Worm (Caenorhabditis elegans) whole organism, midembryonic: ENCODE measurements around the gene C36B7.3.

Experiments used
- T22C8.4 ChIP-seq: fragments of 200-800 bp; sonication (Bioruptor generic); IDR thresholded peaks from 2 replicates; pipeline ENCODE4 v1.3.6; 2022; ENCODE audit warnings: missing genetic modification characterization, missing compliant biosample characterization
- cog-1 ChIP-seq: sonication (generic microtip); optimal IDR thresholded peaks from 2 replicates; lab custom pipeline; 2016; ENCODE audit warnings: missing genetic modification characterization, missing compliant biosample characterization
- flt-1 ChIP-seq: fragments of 200-800 bp; sonication (Bioruptor generic); IDR thresholded peaks from 2 replicates; pipeline ENCODE4 v1.3.6; 2022; ENCODE audit warnings: missing genetic modification characterization, missing compliant biosample characterization
- klf-2 ChIP-seq: fragments of 200-800 bp; sonication (Bioruptor generic); conservative IDR thresholded peaks from 2 replicates; pipeline ENCODE4 v1.3.6; 2022; ENCODE audit warnings: missing genetic modification reagents, missing genetic modification characterization, missing compliant biosample characterization
- med-1 ChIP-seq: sonication (generic microtip); optimal IDR thresholded peaks from 2 replicates; lab custom pipeline; 2017; ENCODE audit warnings: missing genetic modification characterization, mild to moderate bottlenecking, missing compliant biosample characterization, antibody characterized with exemption, missing genetic modification reagents; ENCODE audit not compliant: insufficient read depth
- ref-1 ChIP-seq: fragments of 200-800 bp; sonication (Bioruptor generic); conservative IDR thresholded peaks from 2 replicates; pipeline ENCODE4 v1.3.6; 2022; ENCODE audit warnings: missing genetic modification reagents, missing genetic modification characterization, missing compliant biosample characterization
- tab-1 ChIP-seq: fragments of 200-800 bp; sonication (Bioruptor generic); IDR thresholded peaks from 2 replicates; pipeline ENCODE4 v1.3.6; 2022; ENCODE audit warnings: missing genetic modification characterization, missing compliant biosample characterization
- ztf-23 ChIP-seq: fragments of 200-800 bp; sonication (Bioruptor generic); IDR thresholded peaks from 2 replicates; pipeline ENCODE4 v1.3.6; 2022; ENCODE audit warnings: missing genetic modification reagents, missing genetic modification characterization, missing compliant biosample characterization
- ztf-29 ChIP-seq: fragments of 200-800 bp; sonication (Bioruptor generic); IDR thresholded peaks from 2 replicates; pipeline ENCODE4 v1.3.6; 2022; ENCODE audit warnings: missing genetic modification reagents, missing genetic modification characterization, missing compliant biosample characterization

C36B7.3 gene

DNA sequence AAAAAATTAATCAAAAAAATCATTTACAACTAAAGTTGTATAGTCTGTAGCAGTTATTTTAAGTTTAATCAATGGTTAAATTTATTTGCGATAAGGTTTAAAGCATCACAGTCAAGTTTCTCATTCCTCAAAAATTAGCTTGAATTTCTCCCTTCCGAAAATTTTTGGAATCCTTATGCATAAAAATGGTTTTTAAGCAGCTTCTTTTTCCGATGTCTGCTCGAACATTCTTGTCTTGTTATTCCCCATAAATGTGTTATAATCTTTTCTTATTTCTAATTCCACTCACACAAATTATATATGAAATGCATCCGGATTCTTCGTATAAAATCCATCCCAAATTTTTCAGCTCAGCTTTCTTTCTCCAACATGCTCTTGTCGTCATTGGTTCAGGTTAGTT lies at the start of gene C36B7.3:
Gene C36B7.3, plus strand, starts transcription at position 301 of the 400 bp plus-strand sequence.
- no peak for TF ChIP-seq ztf-29 (GFP tag; lab: Robert Waterston, UW)
- TF ChIP-seq tab-1 = no peak
- no peak for TF ChIP-seq klf-2 (GFP tag; lab: Robert Waterston, UW)
- TF ChIP-seq flt-1 = no peak
- TF ChIP-seq cog-1 (tag; lab: Kevin White, UChicago) = no peak
- TF ChIP-seq ref-1 (GFP tag; lab: Robert Waterston, UW) = no peak
- TF ChIP-seq ztf-23 (GFP tag; lab: Robert Waterston, UW) = no peak
- TF ChIP-seq med-1 (GFP tag; lab: Kevin White, UChicago) = no peak
- TF ChIP-seq T22C8.4 (GFP tag; lab: Robert Waterston, UW) = no peak

DNA sequence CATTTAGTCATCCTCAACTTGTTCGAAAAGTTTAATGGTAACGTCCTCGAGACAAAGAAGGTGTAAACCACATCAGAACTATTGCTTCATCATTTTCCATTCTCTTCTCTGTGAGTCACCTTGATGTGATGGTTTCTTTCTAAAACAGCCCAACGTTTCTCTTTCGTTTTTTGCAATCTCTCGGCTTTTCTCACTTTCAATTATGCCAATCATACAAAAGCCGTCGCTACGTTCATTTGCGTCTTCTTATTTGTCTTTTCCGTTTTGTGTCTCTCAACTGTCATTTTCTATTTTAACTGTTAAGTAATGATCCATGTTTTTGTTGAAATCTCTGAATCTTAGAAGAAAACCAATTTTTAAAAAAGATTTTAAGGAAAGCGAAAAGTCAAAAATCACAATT lies 44.2 kb upstream of the C36B7.3 start, which contains the start of gene B0403.5:
Gene B0403.5, plus strand, starts transcription at position 368 of the 400 bp plus-strand sequence.
- no peak for TF ChIP-seq flt-1
- no peak for TF ChIP-seq ztf-29 (GFP tag; lab: Robert Waterston, UW)
- no peak for TF ChIP-seq ztf-23 (GFP tag; lab: Robert Waterston, UW)
- no peak for TF ChIP-seq med-1 (GFP tag; lab: Kevin White, UChicago)
- TF ChIP-seq ref-1 (GFP tag; lab: Robert Waterston, UW) = no peak
- no peak for TF ChIP-seq tab-1
- TF ChIP-seq T22C8.4 (GFP tag; lab: Robert Waterston, UW) = no peak
- TF ChIP-seq klf-2 (GFP tag; lab: Robert Waterston, UW) = no peak
- TF ChIP-seq cog-1 (tag; lab: Kevin White, UChicago) = no peak

DNA sequence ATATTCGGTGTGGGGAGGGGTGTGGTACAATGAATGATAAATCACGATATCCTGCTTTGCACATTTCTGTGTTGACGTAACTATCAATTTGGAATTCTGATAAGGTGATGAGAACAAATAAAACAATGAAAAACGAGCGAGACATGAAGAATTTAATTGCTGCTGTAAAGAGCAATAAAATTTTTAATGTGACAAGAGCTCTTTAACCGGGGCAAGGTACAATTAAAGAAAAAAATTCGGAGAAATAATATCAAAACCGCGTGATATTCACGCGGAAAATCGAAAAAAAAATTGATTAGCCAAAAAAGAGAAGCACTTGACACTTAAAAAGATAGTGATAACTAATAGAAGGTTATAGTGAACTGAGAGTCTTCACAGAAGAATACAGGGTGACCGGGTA lies 40.3 kb upstream of the C36B7.3 start:
- TF ChIP-seq tab-1 (no peak), klf-2 (GFP tag; lab: Robert Waterston, UW) (no peak), ztf-23 (GFP tag; lab: Robert Waterston, UW) (no peak), flt-1 (no peak), T22C8.4 (GFP tag; lab: Robert Waterston, UW) (no peak), ref-1 (GFP tag; lab: Robert Waterston, UW) (no peak), cog-1 (tag; lab: Kevin White, UChicago) (no peak), med-1 (GFP tag; lab: Kevin White, UChicago) (no peak), ztf-29 (GFP tag; lab: Robert Waterston, UW) (no peak)

DNA sequence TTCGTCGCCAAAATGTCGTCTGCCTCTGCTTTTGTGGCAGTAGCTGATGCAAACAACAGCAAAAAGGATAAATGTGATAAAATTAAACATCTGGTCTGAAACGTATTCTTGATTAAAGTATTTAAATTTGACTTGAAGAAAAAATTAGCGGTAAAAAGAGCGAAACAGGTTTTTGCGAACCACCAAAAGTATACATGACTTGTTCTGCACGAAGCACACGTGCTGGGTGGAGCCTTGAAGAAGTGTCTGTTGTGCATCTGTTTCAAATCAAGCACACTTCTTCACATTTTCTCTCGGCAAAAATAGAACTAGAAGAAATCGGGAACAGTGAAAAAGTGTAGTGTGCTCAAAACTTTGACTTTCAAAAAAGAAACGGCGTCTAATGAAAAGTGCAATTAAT lies 38.3 kb upstream of the C36B7.3 start, which contains the start of gene B0403.3:
Gene B0403.3, minus strand, starts transcription at position 101 of the 400 bp plus-strand sequence.
- TF ChIP-seq klf-2 (GFP tag; lab: Robert Waterston, UW) = no peak
- no peak for TF ChIP-seq ref-1 (GFP tag; lab: Robert Waterston, UW)
- no peak for TF ChIP-seq T22C8.4 (GFP tag; lab: Robert Waterston, UW)
- no peak for TF ChIP-seq ztf-23 (GFP tag; lab: Robert Waterston, UW)
- TF ChIP-seq med-1 (GFP tag; lab: Kevin White, UChicago) = no peak
- no peak for TF ChIP-seq cog-1 (tag; lab: Kevin White, UChicago)
- no peak for TF ChIP-seq flt-1
- TF ChIP-seq tab-1 = no peak
- no peak for TF ChIP-seq ztf-29 (GFP tag; lab: Robert Waterston, UW)

ce11 chrX:7066003-7066402 lies 35.6 kb upstream of the C36B7.3 start:
- TF ChIP-seq ztf-23 (GFP tag; lab: Robert Waterston, UW) = no peak
- no peak for TF ChIP-seq ref-1 (GFP tag; lab: Robert Waterston, UW)
- no peak for TF ChIP-seq T22C8.4 (GFP tag; lab: Robert Waterston, UW)
- TF ChIP-seq med-1 (GFP tag; lab: Kevin White, UChicago) = no peak
- TF ChIP-seq tab-1 = no peak
- TF ChIP-seq cog-1 (tag; lab: Kevin White, UChicago) = no peak
- no peak for TF ChIP-seq flt-1
- TF ChIP-seq klf-2 (GFP tag; lab: Robert Waterston, UW) = no peak
- no peak for TF ChIP-seq ztf-29 (GFP tag; lab: Robert Waterston, UW)

ce11 chrX:7067250-7067958 lies 34.2 kb upstream of the C36B7.3 start:
- TF ChIP-seq klf-2 (GFP tag; lab: Robert Waterston, UW) = no peak
- 0 out of 2 replicates have a peak, but pooled peaks have one; percentile 10 for TF ChIP-seq flt-1
- no peak for TF ChIP-seq tab-1

- no peak for TF ChIP-seq med-1 (GFP tag; lab: Kevin White, UChicago)
- TF ChIP-seq klf-2 (GFP tag; lab: Robert Waterston, UW) = peak; percentile 54; the same call in 1 of the 2 replicates
- peak; percentile 77 for TF ChIP-seq ztf-23 (GFP tag; lab: Robert Waterston, UW)
- peak; percentile 60 for TF ChIP-seq flt-1
- TF ChIP-seq cog-1 (tag; lab: Kevin White, UChicago) = peak; percentile 54
- no peak for TF ChIP-seq ref-1 (GFP tag; lab: Robert Waterston, UW)
Observed at ce11 chrX:7068400-7068799, 33.2 kb upstream of the C36B7.3 start, which contains the start of gene pdi-6. pdi-6 (minus strand) TSS chrX:7068563.

DNA sequence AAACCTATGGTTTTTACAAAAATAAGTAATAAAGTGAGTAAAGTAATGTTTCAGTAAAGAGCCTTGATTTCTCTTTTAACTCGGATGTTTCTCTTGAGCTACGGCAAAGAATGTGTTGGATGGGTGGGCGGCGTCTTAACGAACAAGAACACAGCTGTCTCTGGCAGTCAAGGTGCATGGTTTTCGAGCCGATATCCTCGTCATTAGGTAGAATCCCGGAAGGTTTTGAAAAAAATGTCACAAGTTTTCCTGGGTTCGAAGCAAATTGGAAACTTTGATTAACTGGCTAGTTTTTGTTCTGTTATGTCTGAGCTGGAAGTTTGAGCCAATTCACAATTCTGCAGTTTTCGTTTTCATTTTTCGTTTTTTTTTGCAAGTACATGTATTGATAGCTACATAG lies 26.3 kb upstream of the C36B7.3 start, which contains the start of gene B0403.6:
Gene B0403.6, minus strand, starts transcription at position 101 of the 400 bp plus-strand sequence.
- no peak for TF ChIP-seq ztf-23 (GFP tag; lab: Robert Waterston, UW)
- TF ChIP-seq flt-1 = no peak
- no peak for TF ChIP-seq cog-1 (tag; lab: Kevin White, UChicago)
- TF ChIP-seq tab-1 = no peak
- TF ChIP-seq klf-2 (GFP tag; lab: Robert Waterston, UW) = no peak
- no peak for TF ChIP-seq ztf-29 (GFP tag; lab: Robert Waterston, UW)
- TF ChIP-seq med-1 (GFP tag; lab: Kevin White, UChicago) = no peak
- no peak for TF ChIP-seq T22C8.4 (GFP tag; lab: Robert Waterston, UW)
- TF ChIP-seq ref-1 (GFP tag; lab: Robert Waterston, UW) = no peak

- TF ChIP-seq tab-1 (no peak), flt-1 (no peak), ref-1 (GFP tag; lab: Robert Waterston, UW) (no peak), ztf-23 (GFP tag; lab: Robert Waterston, UW) (no peak), klf-2 (GFP tag; lab: Robert Waterston, UW) (no peak), med-1 (GFP tag; lab: Kevin White, UChicago) (no peak), ztf-29 (GFP tag; lab: Robert Waterston, UW) (no peak), T22C8.4 (GFP tag; lab: Robert Waterston, UW) (no peak), cog-1 (tag; lab: Kevin White, UChicago) (no peak)
Observed at ce11 chrX:7076485-7076884, 25.1 kb upstream of the C36B7.3 start.
